Worm (Caenorhabditis elegans) whole organism, L1 larva: ENCODE measurements around the gene pqn-71.

Experiments
- egl-13 ChIP-seq: sonication (generic microtip); optimal IDR thresholded peaks from 2 replicates; lab custom pipeline; 2016; ENCODE audit warnings: missing genotype, missing genetic modification reagents, missing genetic modification characterization, missing compliant biosample characterization
- elt-3 ChIP-seq, 6 experiments: fragments of 150-350 bp in 1 of 6; sonication (generic microtip); optimal IDR thresholded peaks; 2 replicates each; lab custom pipeline; 2017 to 2018; ENCODE audit warnings: missing biosample characterization in 6 of 6, missing genetic modification characterization in 6 of 6, inconsistent platforms in 1 of 6
- isw-1 ChIP-seq: fragments of 200-800 bp; sonication (Bioruptor generic); IDR thresholded peaks from 2 replicates; pipeline ENCODE4 v1.3.6; 2022; ENCODE audit warnings: missing genetic modification characterization, missing compliant biosample characterization
- nhr-85 ChIP-seq: sonication (generic microtip); peaks from one replicate; lab custom pipeline; 2016; ENCODE audit warnings: missing genetic modification characterization, inconsistent platforms, missing compliant biosample characterization
- pqm-1 ChIP-seq: sonication (generic microtip); optimal IDR thresholded peaks from 3 replicates; lab custom pipeline; 2017; ENCODE audit warnings: missing biosample characterization, missing genetic modification characterization
- swsn-7 ChIP-seq: sonication (generic microtip); optimal IDR thresholded peaks from 2 replicates; lab custom pipeline; 2016; ENCODE audit warnings: missing genetic modification characterization, missing compliant biosample characterization
- xbp-1 ChIP-seq: sonication (generic microtip); optimal IDR thresholded peaks from 2 replicates; lab custom pipeline; 2016; ENCODE audit warnings: missing genetic modification characterization, missing compliant biosample characterization
- zag-1 ChIP-seq: fragments of 150-350 bp; optimal IDR thresholded peaks from 2 replicates; lab custom pipeline; 2014; ENCODE audit warnings: missing biosample characterization, missing genetic modification characterization
- zip-4 ChIP-seq: fragments of 200-800 bp; sonication (Bioruptor generic); optimal IDR thresholded peaks from 2 replicates; lab custom pipeline; 2018; ENCODE audit warnings: mild to moderate bottlenecking, missing genetic modification characterization, moderate library complexity, missing compliant biosample characterization

Gene pqn-71

ce11 chrV:15516476-15516875 lies 51.0 kb downstream of the pqn-71 start:
- TF ChIP-seq swsn-7 (tag; lab: Kevin White, UChicago) (no peak), zip-4 (GFP tag; lab: Kevin White, UChicago) (no peak), xbp-1 (tag; lab: Kevin White, UChicago) (no peak), elt-3 (tag; optimal IDR thresholded peaks at IDR 0.05; lab: Kevin White, UChicago) (no peak), zag-1 (tag; lab: Kevin White, UChicago) (no peak), pqm-1 (tag; lab: Kevin White, UChicago) (no peak), isw-1 (GFP tag; lab: Robert Waterston, UW) (no peak), egl-13 (tag; lab: Kevin White, UChicago) (no peak), nhr-85 (tag; lab: Kevin White, UChicago) (no peak)
